Fruit fly (Drosophila melanogaster) whole organism, embryonic: ENCODE data around the gene tutl.

Source experiments
- Asciz ChIP-seq: fragments of 200-800 bp; sonication (Bioruptor generic); optimal IDR thresholded peaks from 2 replicates; lab custom pipeline; 2017; ENCODE audit warnings: missing biosample characterization, mild to moderate bottlenecking, missing genetic modification characterization, missing genetic modification reagents
- Bdp1 ChIP-seq: fragments of 200-800 bp; sonication (Bioruptor generic); optimal IDR thresholded peaks from 3 replicates; lab custom pipeline; 2016; ENCODE audit warnings: missing biosample characterization, missing genetic modification characterization
- CG12219 ChIP-seq: fragments of 200-800 bp; sonication (Bioruptor generic); optimal IDR thresholded peaks from 3 replicates; lab custom pipeline; 2018; ENCODE audit warnings: missing biosample characterization, mild to moderate bottlenecking, missing genetic modification characterization
- CG13775 ChIP-seq: fragments of 200-800 bp; sonication (Bioruptor generic); optimal IDR thresholded peaks from 3 replicates; lab custom pipeline; 2017; ENCODE audit warnings: missing biosample characterization, mild to moderate bottlenecking, missing genetic modification characterization
- CG15514 ChIP-seq: fragments of 200-800 bp; sonication (Bioruptor generic); optimal IDR thresholded peaks from 3 replicates; lab custom pipeline; 2017; ENCODE audit warnings: missing biosample characterization, missing genetic modification characterization, mild to moderate bottlenecking, moderate library complexity, missing genetic modification reagents
- CG17385 ChIP-seq: fragments of 200-800 bp; sonication (Bioruptor generic); optimal IDR thresholded peaks from 3 replicates; lab custom pipeline; 2018; ENCODE audit warnings: missing biosample characterization, mild to moderate bottlenecking, missing genetic modification characterization
- CG32772 ChIP-seq: fragments of 200-800 bp; sonication (Bioruptor generic); IDR thresholded peaks from 2 replicates; pipeline ENCODE4 v1.3.6; 2022; ENCODE audit warnings: missing biosample characterization, missing genetic modification characterization
- CG4854 ChIP-seq: fragments of 200-800 bp; sonication (Bioruptor generic); optimal IDR thresholded peaks from 2 replicates; lab custom pipeline; 2016; ENCODE audit warnings: missing biosample characterization, missing genetic modification characterization, inconsistent platforms
- CG7357 ChIP-seq: fragments of 200-800 bp; sonication (Bioruptor generic); IDR thresholded peaks from 3 replicates; pipeline ENCODE4 v1.3.6; 2022; ENCODE audit warnings: missing biosample characterization, missing genetic modification characterization
- CG8290 ChIP-seq, 3 experiments: fragments of 200-800 bp; sonication (Bioruptor generic); optimal IDR thresholded peaks; 2 replicates each; lab custom pipeline; 2016 to 2019; ENCODE audit warnings: missing biosample characterization in 3 of 3, missing genetic modification characterization in 3 of 3, mild to moderate bottlenecking in 2 of 3, moderate library complexity in 1 of 3
- CG8765 ChIP-seq: fragments of 200-800 bp; sonication (Bioruptor generic); IDR thresholded peaks from 2 replicates; pipeline ENCODE4 v1.3.6; 2022; ENCODE audit warnings: missing biosample characterization, missing genetic modification characterization
- CkIIα-i1 ChIP-seq: fragments of 200-800 bp; sonication (Bioruptor generic); IDR thresholded peaks from 2 replicates; pipeline ENCODE4 v1.3.6; 2022; ENCODE audit warnings: missing biosample characterization, missing genetic modification characterization
- Dek ChIP-seq: fragments of 200-800 bp; sonication (Bioruptor generic); optimal IDR thresholded peaks from 3 replicates; lab custom pipeline; 2019; ENCODE audit warnings: missing biosample characterization, mild to moderate bottlenecking, missing genetic modification characterization, moderate library complexity
- Eip74EF ChIP-seq, 2 experiments: fragments of 200-800 bp in 1 of 2; fragments of >200 bp in 1 of 2; sonication (Bioruptor generic) in 1 of 2; optimal IDR thresholded peaks; 2 replicates each; lab custom pipeline; 2017 to 2019; ENCODE audit warnings: missing biosample characterization in 2 of 2, missing genetic modification characterization in 2 of 2, mild to moderate bottlenecking in 1 of 2, moderate library complexity in 1 of 2
- Fer2 ChIP-seq: fragments of 200-800 bp; sonication (Bioruptor generic); optimal IDR thresholded peaks from 2 replicates; lab custom pipeline; 2018; ENCODE audit warnings: missing biosample characterization, mild to moderate bottlenecking, missing genetic modification characterization, moderate library complexity
- HLH4C ChIP-seq: fragments of 200-800 bp; sonication (Bioruptor generic); IDR thresholded peaks from 3 replicates; pipeline ENCODE4 v1.3.6; 2022; ENCODE audit warnings: missing biosample characterization, missing genetic modification characterization; ENCODE audit not compliant: partially characterized antibody
- Hey ChIP-seq: fragments of 200-800 bp; sonication (Bioruptor generic); optimal IDR thresholded peaks from 3 replicates; lab custom pipeline; 2018; ENCODE audit warnings: missing biosample characterization, mild to moderate bottlenecking, missing genetic modification characterization
- HmgD ChIP-seq: fragments of 200-800 bp; sonication (Bioruptor generic); optimal IDR thresholded peaks from 3 replicates; lab custom pipeline; 2016; ENCODE audit warnings: missing biosample characterization, missing genetic modification characterization
- Hmr ChIP-seq: fragments of 200-800 bp; sonication (Bioruptor generic); optimal IDR thresholded peaks from 3 replicates; lab custom pipeline; 2017; ENCODE audit warnings: mild to moderate bottlenecking, missing biosample characterization, missing genetic modification reagents, missing genetic modification characterization
- Hmx ChIP-seq: fragments of 200-800 bp; sonication (Bioruptor generic); optimal IDR thresholded peaks from 2 replicates; lab custom pipeline; 2016; ENCODE audit warnings: missing biosample characterization, missing genetic modification characterization
- Mad ChIP-seq: fragments of 200-800 bp; sonication (Bioruptor generic); optimal IDR thresholded peaks from 2 replicates; lab custom pipeline; 2016; ENCODE audit warnings: missing biosample characterization, missing genetic modification characterization
- Med ChIP-seq: fragments of 200-800 bp; sonication (Bioruptor generic); peaks from one replicate; lab custom pipeline; 2016; ENCODE audit warnings: missing biosample characterization, missing genetic modification characterization, mild to moderate bottlenecking, inconsistent platforms, moderate library complexity
- NC2β ChIP-seq: fragments of 200-800 bp; sonication (Bioruptor generic); optimal IDR thresholded peaks from 2 replicates; lab custom pipeline; 2016; ENCODE audit warnings: missing biosample characterization, missing genetic modification characterization
- Pdp1 ChIP-seq, 2 experiments: fragments of 200-800 bp; sonication (Bioruptor generic); optimal IDR thresholded peaks; 3 replicates each; lab custom pipeline; 2016; ENCODE audit warnings: missing biosample characterization in 2 of 2, missing genetic modification characterization in 2 of 2, mild to moderate bottlenecking in 1 of 2, moderate library complexity in 1 of 2
- Rfx ChIP-seq: fragments of 200-800 bp; sonication (Bioruptor generic); IDR thresholded peaks from 2 replicates; pipeline ENCODE4 v1.3.6; 2022; ENCODE audit warnings: missing biosample characterization, missing genetic modification characterization
- Usf ChIP-seq: fragments of 200-800 bp; sonication (Bioruptor generic); optimal IDR thresholded peaks from 2 replicates; lab custom pipeline; 2017; ENCODE audit warnings: missing genotype, missing biosample characterization, missing genetic modification characterization
- cg ChIP-seq: fragments of 200-800 bp; sonication (Bioruptor generic); optimal IDR thresholded peaks from 3 replicates; lab custom pipeline; 2019; ENCODE audit warnings: missing biosample characterization, mild to moderate bottlenecking, missing genetic modification characterization, moderate library complexity
- ci ChIP-seq: fragments of 200-800 bp; sonication (Bioruptor generic); IDR thresholded peaks from 3 replicates; pipeline ENCODE4 v1.3.6; 2022; ENCODE audit warnings: missing biosample characterization, missing genetic modification characterization
- ewg ChIP-seq: fragments of 200-800 bp; sonication (Bioruptor generic); optimal IDR thresholded peaks from 3 replicates; lab custom pipeline; 2017; ENCODE audit warnings: mild to moderate bottlenecking, missing biosample characterization, missing genetic modification reagents, missing genetic modification characterization
- ftz-f1 ChIP-seq: fragments of 200-800 bp; sonication (Bioruptor generic); optimal IDR thresholded peaks from 2 replicates; lab custom pipeline; 2016; ENCODE audit warnings: missing biosample characterization, missing genetic modification characterization
- gce ChIP-seq: fragments of 200-800 bp; sonication (Bioruptor generic); IDR thresholded peaks from 3 replicates; pipeline ENCODE4 v1.3.6; 2022; ENCODE audit warnings: missing biosample characterization, missing genetic modification characterization
- grn ChIP-seq: fragments of 200-800 bp; sonication (Bioruptor generic); optimal IDR thresholded peaks from 3 replicates; lab custom pipeline; 2017; ENCODE audit warnings: missing biosample characterization, missing genetic modification characterization
- hb ChIP-seq: fragments of 200-800 bp; sonication (Bioruptor generic); IDR thresholded peaks from 3 replicates; pipeline ENCODE4 v1.3.6; 2022; ENCODE audit warnings: missing biosample characterization, missing genetic modification characterization; ENCODE audit not compliant: partially characterized antibody
- jumu ChIP-seq: fragments of 200-800 bp; sonication (Bioruptor generic); optimal IDR thresholded peaks from 3 replicates; lab custom pipeline; 2016; ENCODE audit warnings: missing biosample characterization, missing genetic modification characterization
- lab ChIP-seq: fragments of 200-800 bp; sonication (Bioruptor generic); optimal IDR thresholded peaks from 3 replicates; lab custom pipeline; 2017; ENCODE audit warnings: missing biosample characterization, missing genetic modification characterization, mild to moderate bottlenecking, moderate library complexity, missing genetic modification reagents
- lola ChIP-seq, 3 experiments: fragments of >200 bp in 2 of 3; fragments of 200-800 bp in 1 of 3; sonication (Bioruptor generic) in 1 of 3; optimal IDR thresholded peaks; 2 replicates each; lab custom pipeline; 2017 to 2019; ENCODE audit warnings: missing biosample characterization in 3 of 3, missing genetic modification characterization in 3 of 3, mild to moderate bottlenecking in 1 of 3, moderate library complexity in 1 of 3
- otp ChIP-seq: fragments of 200-800 bp; sonication (Bioruptor generic); IDR thresholded peaks from 3 replicates; pipeline ENCODE4, ENCODE4 v1.3.6; 2022; ENCODE audit warnings: missing biosample characterization, missing genetic modification characterization
- peb ChIP-seq: fragments of 200-800 bp; sonication (Bioruptor generic); IDR thresholded peaks from 2 replicates; pipeline ENCODE4 v1.3.6; 2022; ENCODE audit warnings: missing biosample characterization, missing genetic modification characterization
- pho ChIP-seq: fragments of 200-800 bp; sonication (Bioruptor generic); optimal IDR thresholded peaks from 2 replicates; lab custom pipeline; 2016; ENCODE audit warnings: missing biosample characterization, missing genetic modification characterization
- sd ChIP-seq: fragments of 200-800 bp; sonication (Bioruptor generic); optimal IDR thresholded peaks from 3 replicates; lab custom pipeline; 2018; ENCODE audit warnings: missing biosample characterization, mild to moderate bottlenecking, missing genetic modification characterization, moderate library complexity
- tio ChIP-seq: fragments of 200-800 bp; sonication (Bioruptor generic); optimal IDR thresholded peaks from 2 replicates; lab custom pipeline; 2017; ENCODE audit warnings: missing biosample characterization, missing genetic modification characterization, inconsistent platforms
- tna ChIP-seq: fragments of 200-800 bp; sonication (Bioruptor generic); IDR thresholded peaks from 2 replicates; pipeline ENCODE4 v1.3.6; 2022; ENCODE audit warnings: missing biosample characterization, missing genetic modification characterization; ENCODE audit not compliant: partially characterized antibody
- z ChIP-seq: fragments of 200-800 bp; sonication (Bioruptor generic); IDR thresholded peaks from 3 replicates; pipeline ENCODE4 v1.3.6; 2022; ENCODE audit warnings: missing biosample characterization, missing genetic modification characterization

tutl gene

DNA sequence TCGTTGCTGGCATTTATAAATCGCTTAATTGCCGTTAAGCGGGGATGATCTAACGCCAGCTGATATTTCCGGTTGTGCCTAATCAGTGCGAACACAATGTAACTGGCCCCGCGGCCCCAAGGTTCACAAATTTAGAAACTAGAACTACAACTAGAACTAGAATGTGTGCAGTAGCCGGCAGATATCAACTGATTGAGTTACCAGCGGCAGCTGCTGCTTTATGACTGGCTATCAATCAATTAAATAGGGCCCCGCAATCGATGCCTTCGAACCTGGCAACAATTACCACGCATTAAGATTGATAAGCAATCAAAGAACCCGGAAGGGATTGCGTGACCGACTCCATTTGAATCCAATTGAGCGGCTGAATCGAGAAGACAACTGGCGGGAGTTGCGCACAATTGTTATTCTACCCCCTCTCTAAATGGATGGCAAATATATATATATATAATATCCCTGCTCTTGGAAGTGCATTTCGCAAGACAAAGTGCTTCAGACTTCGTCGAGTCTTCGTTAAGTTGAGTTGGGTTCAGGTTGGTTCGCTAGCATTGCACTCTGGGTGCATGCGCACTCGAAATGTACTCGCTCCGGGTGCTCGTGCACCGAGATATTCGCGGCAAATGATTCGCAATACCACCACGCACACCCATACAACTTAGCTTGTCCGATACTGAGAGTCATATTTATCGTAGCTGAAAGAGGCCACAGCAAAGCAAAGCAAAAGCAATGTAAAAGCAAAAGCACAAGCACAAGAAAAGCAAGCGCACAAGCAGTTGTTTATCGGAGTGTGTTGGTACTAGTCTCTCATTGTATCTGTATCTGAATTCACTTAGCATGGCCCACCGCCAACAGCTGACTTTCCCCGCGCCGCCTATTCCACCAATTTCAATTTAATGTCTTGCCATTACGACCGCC, 57.1 kb downstream of the tutl start (continued):
- peak; percentile 15 for TF ChIP-seq grn (GFP tag; lab: Kevin White, UChicago)
- no peak for TF ChIP-seq hb (GFP tag; lab: Robert Waterston, UW)
- 0 out of 2 replicates have a peak, but pooled peaks have one; percentile 5 for TF ChIP-seq Rfx (GFP tag; lab: Robert Waterston, UW)
- TF ChIP-seq tna, result no peak
- no peak for TF ChIP-seq z (GFP tag; lab: Robert Waterston, UW)
- peak; percentile 12 for TF ChIP-seq ewg (GFP tag; lab: Kevin White, UChicago)
- TF ChIP-seq NC2β (GFP tag; lab: Kevin White, UChicago), result no peak
- TF ChIP-seq lola (GFP tag; optimal IDR thresholded peaks at IDR 0.05; lab: Kevin White, UChicago), result no peak
- no peak for TF ChIP-seq HmgD (GFP tag; lab: Kevin White, UChicago)
- TF ChIP-seq Med (GFP tag; lab: Kevin White, UChicago), result peak; percentile 32
- no peak for TF ChIP-seq CG32772 (GFP tag; lab: Robert Waterston, UW)
- TF ChIP-seq cg, result peak; percentile 22
- no peak for TF ChIP-seq ftz-f1 (GFP tag; lab: Kevin White, UChicago)
- no peak for TF ChIP-seq Fer2 (tag; lab: Kevin White, UChicago)
- TF ChIP-seq CkIIα-i1 (GFP tag; lab: Robert Waterston, UW), result no peak
- no peak for TF ChIP-seq Usf
- no peak for TF ChIP-seq Asciz (GFP tag; lab: Kevin White, UChicago)
- no peak for TF ChIP-seq tio (GFP tag; lab: Kevin White, UChicago)
- TF ChIP-seq Hmx (GFP tag; lab: Kevin White, UChicago), result no peak
- no peak for TF ChIP-seq Mad (GFP tag; lab: Kevin White, UChicago)
- no peak for TF ChIP-seq HLH4C (GFP tag; lab: Robert Waterston, UW)
- TF ChIP-seq CG15514 (GFP tag; lab: Kevin White, UChicago), result peak; percentile 2
- no peak for TF ChIP-seq gce (GFP tag; lab: Robert Waterston, UW)
- no peak for TF ChIP-seq CG8290 (GFP tag; optimal IDR thresholded peaks at IDR 0.05; lab: Kevin White, UChicago)
- peak in 1 of 2 experiments; percentile 21 for TF ChIP-seq CG8290 (tag; optimal IDR thresholded peaks at IDR 0.05; lab: Kevin White, UChicago)
- TF ChIP-seq CG4854 (GFP tag; lab: Kevin White, UChicago), result no peak
- TF ChIP-seq CG7357 (GFP tag; lab: Robert Waterston, UW), result no peak
- no peak for TF ChIP-seq CG17385
- TF ChIP-seq sd, result peak; percentile 58
- no peak for TF ChIP-seq peb (GFP tag; lab: Robert Waterston, UW)
- TF ChIP-seq CG12219 (GFP tag; lab: Kevin White, UChicago), result no peak
- no peak for TF ChIP-seq jumu (GFP tag; lab: Kevin White, UChicago)
- 0 out of 3 replicates have a peak, but pooled peaks have one; percentile 15 for TF ChIP-seq ci (GFP tag; lab: Robert Waterston, UW)
- TF ChIP-seq Hey (tag; lab: Kevin White, UChicago), result peak; percentile 10
- TF ChIP-seq Bdp1 (GFP tag; lab: Kevin White, UChicago), result no peak
- peak in 1 of 2 experiments; percentile 86 for TF ChIP-seq Eip74EF (GFP tag; optimal IDR thresholded peaks at IDR 0.05; lab: Kevin White, UChicago)
- TF ChIP-seq Hmr (GFP tag; lab: Kevin White, UChicago), result no peak
- TF ChIP-seq Dek (tag; lab: Kevin White, UChicago), result no peak
- no peak for TF ChIP-seq CG13775 (GFP tag; lab: Kevin White, UChicago)
- peak; percentile 10 for TF ChIP-seq lab (GFP tag; lab: Kevin White, UChicago)
- 0 out of 3 replicates have a peak, but pooled peaks have one; percentile 15 for TF ChIP-seq otp
- no peak for TF ChIP-seq pho (GFP tag; lab: Kevin White, UChicago)
- peak in 1 of 2 experiments; percentile 37 for TF ChIP-seq Pdp1 (GFP tag; optimal IDR thresholded peaks at IDR 0.05; lab: Kevin White, UChicago)
- no peak for TF ChIP-seq CG8765 (GFP tag; lab: Robert Waterston, UW)
